Worm (Caenorhabditis elegans) whole organism, early embryonic: Measurements from ENCODE around the gene F45D11.7.
"Not testable (repeated sequence)": the region's sequence is repeated elsewhere in the genome, so short reads cannot be mapped to it uniquely, and the experiment has no call there.

Experiments
- B0310.2 ChIP-seq: sonication (generic microtip); optimal IDR thresholded peaks from 2 replicates; lab custom pipeline; 2016; ENCODE audit warnings: mild to moderate bottlenecking, missing genetic modification characterization, missing compliant biosample characterization
- F13C5.2 ChIP-seq: sonication (generic microtip); optimal IDR thresholded peaks from 2 replicates; lab custom pipeline; 2017; ENCODE audit warnings: mild to moderate bottlenecking, missing genetic modification characterization, inconsistent platforms, missing compliant biosample characterization
- aly-1 ChIP-seq: sonication (generic microtip); optimal IDR thresholded peaks from 2 replicates; lab custom pipeline; 2016; ENCODE audit warnings: missing genetic modification characterization, missing compliant biosample characterization
- ama-1 ChIP-seq: fragments of 150-350 bp; optimal IDR thresholded peaks from 2 replicates; lab custom pipeline; 2014
- ceh-13 ChIP-seq: fragments of 200-800 bp; sonication (Bioruptor generic); optimal IDR thresholded peaks from 2 replicates; lab custom pipeline; 2018; ENCODE audit warnings: mild to moderate bottlenecking, missing genetic modification characterization, missing compliant biosample characterization
- ceh-36 ChIP-seq: sonication (generic microtip); optimal IDR thresholded peaks from 2 replicates; lab custom pipeline; 2016; ENCODE audit warnings: missing genetic modification characterization, inconsistent platforms, missing compliant biosample characterization
- ets-7 ChIP-seq: sonication (generic microtip); optimal IDR thresholded peaks from 2 replicates; lab custom pipeline; 2016; ENCODE audit warnings: missing genotype, missing genetic modification characterization, missing compliant biosample characterization
- flt-1 ChIP-seq: fragments of 200-800 bp; sonication (Bioruptor generic); IDR thresholded peaks from 2 replicates; pipeline ENCODE4 v1.3.6; 2022; ENCODE audit warnings: missing genetic modification characterization, missing compliant biosample characterization
- hmbx-1 ChIP-seq: sonication (generic microtip); optimal IDR thresholded peaks from 2 replicates; lab custom pipeline; 2016; ENCODE audit warnings: mild to moderate bottlenecking, missing genetic modification characterization, missing compliant biosample characterization
- hmg-4 ChIP-seq: fragments of 200-800 bp; sonication (Bioruptor generic); optimal IDR thresholded peaks from 2 replicates; lab custom pipeline; 2018; ENCODE audit warnings: mild to moderate bottlenecking, missing genetic modification characterization, missing compliant biosample characterization
- hnd-1 ChIP-seq: sonication (generic microtip); optimal IDR thresholded peaks from 2 replicates; lab custom pipeline; 2016; ENCODE audit warnings: missing genetic modification characterization, missing compliant biosample characterization
- pes-1 ChIP-seq: fragments of 200-800 bp; sonication (Bioruptor generic); IDR thresholded peaks from 2 replicates; pipeline ENCODE4 v1.3.6; 2022; ENCODE audit warnings: missing genetic modification reagents, missing genetic modification characterization, missing compliant biosample characterization
- scrt-1 ChIP-seq: fragments of 200-800 bp; sonication (Bioruptor generic); IDR thresholded peaks from 2 replicates; pipeline ENCODE4 v1.3.6; 2022; ENCODE audit warnings: missing genetic modification characterization, missing compliant biosample characterization
- sea-1 ChIP-seq: fragments of 200-800 bp; sonication (Bioruptor generic); conservative IDR thresholded peaks from 2 replicates; pipeline ENCODE4 v1.3.6; 2022; ENCODE audit warnings: missing genetic modification characterization, missing compliant biosample characterization
- tbx-11 ChIP-seq: fragments of 200-800 bp; sonication (Bioruptor generic); IDR thresholded peaks from 2 replicates; pipeline ENCODE4 v1.3.6; 2022; ENCODE audit warnings: missing genetic modification characterization, missing compliant biosample characterization
- tbx-37 ChIP-seq: fragments of 200-800 bp; sonication (Bioruptor generic); conservative IDR thresholded peaks from 2 replicates; pipeline ENCODE4 v1.3.6; 2022; ENCODE audit warnings: missing genetic modification reagents, missing genetic modification characterization, missing compliant biosample characterization
- tra-4 ChIP-seq: sonication (generic microtip); optimal IDR thresholded peaks from 2 replicates; lab custom pipeline; 2017; ENCODE audit warnings: missing genetic modification characterization, missing compliant biosample characterization

Gene F45D11.7

DNA sequence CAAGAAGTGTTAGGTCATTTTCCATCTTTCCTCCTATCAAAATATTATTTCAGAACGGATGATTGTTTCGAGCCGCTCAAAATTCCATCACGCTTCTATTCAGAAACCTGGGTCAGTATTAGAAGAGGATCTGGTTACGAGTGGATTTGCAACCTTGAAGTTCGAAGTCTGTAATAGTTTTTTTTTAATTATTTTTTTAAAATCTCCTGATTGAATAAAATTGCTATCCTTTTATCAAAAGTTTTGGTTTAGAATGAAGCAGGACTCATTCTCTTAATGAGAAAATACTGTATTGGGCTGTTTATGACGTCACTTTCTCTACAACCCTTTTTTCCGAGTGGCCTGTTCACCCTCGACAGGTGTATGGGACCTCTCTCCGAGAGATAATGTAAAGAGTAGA is 5.9 kb upstream of the F45D11.7 start, which contains the start of gene fbxc-39:
TSS of gene fbxc-39 (plus strand) at position 301 of the 400 bp plus-strand sequence.
- no peak for TF ChIP-seq hmbx-1 (tag; lab: Kevin White, UChicago)
- TF ChIP-seq B0310.2 (tag; lab: Kevin White, UChicago), result no peak
- TF ChIP-seq F13C5.2 (tag; lab: Kevin White, UChicago), result no peak
- TF ChIP-seq ama-1 (lab: Kevin White, UChicago), result no peak
- no peak for TF ChIP-seq tbx-37
- TF ChIP-seq tbx-11, result no peak
- TF ChIP-seq ets-7 (tag; lab: Kevin White, UChicago), result no peak
- TF ChIP-seq flt-1 (GFP tag; lab: Robert Waterston, UW), result no peak
- no peak for TF ChIP-seq pes-1
- no peak for TF ChIP-seq ceh-13 (GFP tag; lab: Kevin White, UChicago)
- TF ChIP-seq hnd-1 (tag; lab: Kevin White, UChicago), result no peak
- no peak for TF ChIP-seq aly-1

DNA sequence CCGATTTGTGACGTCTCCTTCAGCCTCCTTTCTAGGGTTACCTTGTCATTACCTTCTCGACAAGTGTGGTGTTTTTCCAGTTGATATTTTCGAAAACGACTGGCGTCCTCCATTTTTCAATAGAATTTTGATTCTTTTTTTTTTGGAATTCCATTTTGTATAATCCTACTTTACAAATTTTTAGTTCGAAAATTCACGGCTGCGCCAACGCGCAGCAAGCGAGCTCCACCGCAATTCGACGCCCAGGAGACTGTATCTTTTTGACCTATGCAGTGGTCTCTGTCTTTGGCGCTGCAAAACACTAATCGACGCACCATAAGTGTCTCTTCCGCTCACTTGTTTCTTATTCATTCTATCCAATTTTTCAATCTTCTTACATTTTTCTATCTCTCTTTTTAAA is 3.0 kb upstream of the F45D11.7 start, which contains the start of gene fbxc-42:
TSS of gene fbxc-42 (plus strand) at position 301 of the 400 bp plus-strand sequence.
- no peak for TF ChIP-seq ceh-36
- TF ChIP-seq ama-1 (lab: Kevin White, UChicago), result no peak
- TF ChIP-seq ets-7 (tag; lab: Kevin White, UChicago), result no peak

DNA sequence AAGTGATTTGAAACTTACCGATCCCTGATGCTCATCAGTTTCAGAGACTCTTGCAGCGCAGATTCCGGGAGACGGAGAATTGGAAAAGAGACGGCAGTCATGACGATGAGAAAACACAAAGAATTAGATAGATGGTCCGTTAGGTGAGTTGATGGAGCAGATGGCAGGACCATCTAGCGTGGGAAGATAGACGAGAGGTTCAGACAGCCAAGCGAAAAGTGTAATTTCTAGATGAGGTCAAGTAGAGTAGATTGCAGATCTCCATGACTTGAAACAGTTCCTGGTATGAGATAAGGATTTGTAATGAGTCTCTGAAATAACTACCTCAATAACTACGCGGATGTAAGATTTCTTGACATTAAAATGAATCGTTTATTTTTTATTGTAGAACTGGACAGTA is 1.8 kb downstream of the F45D11.7 start, which contains the start of gene F45D11.11:
TSS of gene F45D11.11 (minus strand) at position 101 of the 400 bp plus-strand sequence.
- not testable (repeated sequence) for TF ChIP-seq pes-1; scrt-1 (GFP tag; lab: Robert Waterston, UW); F13C5.2 (tag; lab: Kevin White, UChicago)

DNA sequence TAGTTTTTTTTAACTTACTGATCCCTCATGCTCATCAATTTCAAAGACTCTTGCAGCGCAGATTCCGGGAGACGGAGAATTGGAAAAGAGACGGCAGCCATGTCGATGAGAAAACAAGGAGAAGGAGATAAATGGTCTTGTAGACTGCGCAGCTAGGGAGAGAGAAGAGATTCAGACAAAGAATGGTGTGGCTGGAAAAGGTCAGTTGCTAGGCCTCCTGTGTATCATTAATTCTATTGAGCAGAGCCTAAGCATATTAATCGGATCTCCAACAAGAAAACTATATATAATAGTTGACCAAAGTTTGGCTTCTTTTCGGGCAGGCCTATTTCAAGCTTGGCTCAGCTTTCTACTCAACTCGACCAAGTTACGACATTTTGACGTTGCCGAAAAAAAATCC is 5.2 kb downstream of the F45D11.7 start, which contains the start of gene fbxb-29:
TSS of gene fbxb-29 (minus strand) at position 101 of the 400 bp plus-strand sequence.
- no peak for TF ChIP-seq sea-1 (GFP tag; lab: Robert Waterston, UW)
- TF ChIP-seq ceh-36, result no peak
- no peak for TF ChIP-seq tbx-37

DNA sequence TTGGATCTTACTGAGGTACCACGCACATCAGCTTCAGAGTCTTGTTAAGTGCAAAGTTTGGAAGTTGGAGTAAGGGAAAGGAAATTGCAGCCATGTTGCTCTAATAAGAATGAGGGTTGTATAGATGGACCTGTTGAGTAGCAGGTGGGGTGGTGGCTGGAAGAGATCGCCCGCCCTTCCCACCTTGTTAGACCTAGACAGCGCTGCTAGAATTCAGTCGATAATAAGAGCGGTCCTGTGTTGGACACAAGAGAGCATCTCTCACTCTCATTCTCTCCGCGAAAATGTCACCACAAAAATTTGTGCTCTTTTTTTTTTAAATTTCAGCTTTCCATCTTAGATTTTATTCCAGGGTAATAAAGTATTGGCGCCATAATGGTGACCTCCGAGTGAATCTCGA is 7.0 kb downstream of the F45D11.7 start, which contains the start of the genes fbxb-30 and F45D11.5:
TSS of gene fbxb-30 (minus strand) at position 101 of the 400 bp plus-strand sequence.
TSS of gene F45D11.5 (plus strand) at position 352 of the 400 bp plus-strand sequence.
- no peak for TF ChIP-seq hmg-4 (GFP tag; lab: Kevin White, UChicago)
- TF ChIP-seq ama-1 (lab: Kevin White, UChicago), result no peak
- no peak for TF ChIP-seq hnd-1 (tag; lab: Kevin White, UChicago)
- TF ChIP-seq ceh-13 (GFP tag; lab: Kevin White, UChicago), result no peak
- TF ChIP-seq hmbx-1 (tag; lab: Kevin White, UChicago), result no peak
- TF ChIP-seq F13C5.2 (tag; lab: Kevin White, UChicago), result no peak
- no peak for TF ChIP-seq scrt-1 (GFP tag; lab: Robert Waterston, UW)
- TF ChIP-seq aly-1, result no peak
- no peak for TF ChIP-seq pes-1

DNA sequence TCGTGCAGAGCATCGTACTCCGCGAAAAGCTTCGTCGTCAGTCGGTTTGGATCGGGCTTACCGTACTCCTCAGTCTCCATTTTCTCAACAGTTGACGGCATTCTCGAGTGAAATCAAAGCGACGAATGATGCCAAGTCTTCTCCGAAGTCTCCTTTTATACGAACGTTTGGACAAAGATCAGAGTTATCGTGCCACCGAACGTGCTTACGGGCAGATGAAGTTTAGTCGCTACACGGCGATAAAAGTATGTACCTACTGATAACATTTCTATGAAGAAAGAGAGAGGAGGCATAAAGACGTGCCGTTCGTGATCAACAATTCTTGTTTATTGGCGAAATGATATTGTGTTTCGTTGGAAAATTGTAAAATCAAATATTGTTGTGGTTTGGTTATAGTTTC is 12.0 kb downstream of the F45D11.7 start, which contains the start of gene F45D11.14:
TSS of gene F45D11.14 (minus strand) at position 101 of the 400 bp plus-strand sequence.
- not testable (repeated sequence) for TF ChIP-seq tbx-11; B0310.2 (tag; lab: Kevin White, UChicago); tra-4

DNA sequence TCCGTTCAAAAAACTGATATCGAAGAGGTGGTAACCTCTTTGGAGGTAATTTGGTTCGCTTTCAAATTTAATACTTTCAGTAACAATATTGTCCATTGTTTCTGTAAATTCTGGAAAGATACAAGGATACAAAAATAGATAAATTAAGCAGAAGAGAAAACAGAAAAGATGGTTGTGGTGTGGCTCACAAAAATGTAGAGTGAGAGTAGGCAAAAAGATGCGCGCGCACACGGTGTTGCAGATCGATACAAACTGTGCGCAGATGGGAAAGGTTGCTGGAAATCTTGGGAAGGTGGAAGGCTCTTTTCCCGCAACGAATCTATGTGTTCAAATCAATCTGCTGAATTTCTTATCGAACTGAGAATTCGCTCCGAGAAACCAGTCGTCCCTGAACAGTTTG is 30.4 kb downstream of the F45D11.7 start, which contains the start of gene btb-11:
TSS of gene btb-11 (minus strand) at position 101 of the 400 bp plus-strand sequence.
- TF ChIP-seq F13C5.2 (tag; lab: Kevin White, UChicago); ama-1 (lab: Kevin White, UChicago); tra-4: not testable (repeated sequence)

DNA sequence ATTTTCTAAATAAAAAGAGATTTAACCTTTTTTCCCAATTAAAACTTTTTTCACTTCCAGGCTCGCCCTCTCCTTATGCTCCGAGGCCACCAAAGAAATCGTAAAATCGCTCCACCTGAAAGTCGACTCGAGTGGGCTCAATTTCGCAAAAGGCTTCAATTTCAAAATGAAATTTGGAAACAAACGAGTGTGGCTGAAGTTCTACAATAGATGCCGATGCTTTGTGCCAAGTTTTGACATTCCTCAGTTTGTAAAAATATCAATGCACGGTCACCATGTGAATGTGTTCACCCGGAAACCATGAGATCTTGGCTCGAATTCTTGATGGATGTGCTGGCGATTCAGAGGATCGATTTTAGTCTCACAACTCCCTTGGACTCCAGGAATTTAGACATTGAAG is 32.3 kb downstream of the F45D11.7 start, which contains the start of gene M01D1.12:
TSS of gene M01D1.12 (plus strand) at position 301 of the 400 bp plus-strand sequence.
- TF ChIP-seq ceh-13 (GFP tag; lab: Kevin White, UChicago), result no peak
- no peak for TF ChIP-seq scrt-1 (GFP tag; lab: Robert Waterston, UW)
- no peak for TF ChIP-seq ets-7 (tag; lab: Kevin White, UChicago)
- TF ChIP-seq tra-4, result no peak
- no peak for TF ChIP-seq ceh-36

DNA sequence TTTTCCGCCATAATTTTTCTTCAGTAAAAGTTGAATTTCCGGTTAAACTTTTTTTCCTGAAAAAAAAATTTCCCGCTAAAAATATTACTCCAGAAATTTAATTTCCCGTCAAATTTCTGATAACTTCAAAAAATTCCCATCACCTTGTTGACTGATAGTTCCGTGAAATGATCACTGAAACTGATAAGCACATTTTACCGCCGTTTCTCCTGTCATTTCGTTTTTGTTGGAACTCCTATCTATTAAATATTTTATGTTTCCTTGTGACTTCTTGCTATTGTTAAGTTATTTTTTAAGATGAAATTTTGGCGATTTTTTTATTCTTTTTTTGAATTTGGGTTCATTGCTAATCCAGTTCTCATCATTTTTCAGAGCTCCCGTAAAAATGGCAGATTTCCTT is 34.3 kb downstream of the F45D11.7 start, which contains the start of gene math-34:
TSS of gene math-34 (plus strand) at position 371 of the 400 bp plus-strand sequence.
- no peak for TF ChIP-seq ets-7 (tag; lab: Kevin White, UChicago)
- TF ChIP-seq sea-1 (GFP tag; lab: Robert Waterston, UW), result no peak
- no peak for TF ChIP-seq scrt-1 (GFP tag; lab: Robert Waterston, UW)
- no peak for TF ChIP-seq ama-1 (lab: Kevin White, UChicago)
- TF ChIP-seq hnd-1 (tag; lab: Kevin White, UChicago), result no peak
- no peak for TF ChIP-seq aly-1
- no peak for TF ChIP-seq F13C5.2 (tag; lab: Kevin White, UChicago)
- no peak for TF ChIP-seq tbx-37
- no peak for TF ChIP-seq hmg-4 (GFP tag; lab: Kevin White, UChicago)
